Fruit fly (Drosophila melanogaster) S2 (cell line): ENCODE results near the gene CG13690.

Experiments used
- CG8478 ChIP-seq: fragments of >200 bp; optimal IDR thresholded peaks from 2 replicates; lab custom pipeline; 2018
- CTCF ChIP-seq, 2 experiments: fragments of >200 bp; optimal IDR thresholded peaks; 2 replicates each; lab custom pipeline; 2018

dm6 chr2L:439339-439738 lies 19.9 kb upstream of the CG13690 start:
- TF ChIP-seq CTCF (optimal IDR thresholded peaks at IDR 0.05; lab: Kevin White, UChicago) (no peak), CG8478 (no peak)
